Worm (Caenorhabditis elegans) whole organism, L2 larva: ENCODE results near the gene R08C7.1.

Experiments
- C34F6.9 ChIP-seq: fragments of 150-350 bp; optimal IDR thresholded peaks from 2 replicates; lab custom pipeline; 2014; ENCODE audit warnings: missing biosample characterization, missing genetic modification characterization
- F13H6.1 ChIP-seq: sonication (generic microtip); optimal IDR thresholded peaks from 2 replicates; lab custom pipeline; 2016; ENCODE audit warnings: missing genetic modification characterization, missing compliant biosample characterization
- R02D3.7 ChIP-seq: fragments of 150-350 bp; optimal IDR thresholded peaks from 2 replicates; lab custom pipeline; 2014; ENCODE audit warnings: missing biosample characterization, missing genetic modification characterization
- Y55F3AM.14 ChIP-seq: fragments of 200-800 bp; sonication (Bioruptor generic); optimal IDR thresholded peaks from 2 replicates; lab custom pipeline; 2018; ENCODE audit warnings: mild to moderate bottlenecking, missing genetic modification characterization, missing compliant biosample characterization
- ZK546.5 ChIP-seq: sonication (generic microtip); optimal IDR thresholded peaks from 2 replicates; lab custom pipeline; 2017; ENCODE audit warnings: missing biosample characterization, missing genetic modification characterization
- alr-1 ChIP-seq: fragments of 150-350 bp; optimal IDR thresholded peaks from 2 replicates; lab custom pipeline; 2014; ENCODE audit warnings: missing biosample characterization, missing genetic modification characterization
- aly-2 ChIP-seq: fragments of 150-350 bp; optimal IDR thresholded peaks from 2 replicates; lab custom pipeline; 2014; ENCODE audit warnings: missing biosample characterization, missing genetic modification characterization
- ama-1 ChIP-seq: fragments of 150-350 bp; optimal IDR thresholded peaks from 2 replicates; lab custom pipeline; 2018; ENCODE audit warnings: inconsistent platforms
- blmp-1 ChIP-seq: sonication (generic microtip); optimal IDR thresholded peaks from 2 replicates; lab custom pipeline; 2017; ENCODE audit warnings: missing genetic modification characterization, mild to moderate bottlenecking, missing compliant biosample characterization, antibody characterized with exemption, moderate library complexity; ENCODE audit not compliant: insufficient read depth
- ceh-16 ChIP-seq: fragments of 150-350 bp; optimal IDR thresholded peaks from 2 replicates; lab custom pipeline; 2014; ENCODE audit warnings: missing biosample characterization, missing genetic modification characterization
- ceh-82 ChIP-seq: fragments of 150-350 bp; optimal IDR thresholded peaks from 2 replicates; lab custom pipeline; 2014; ENCODE audit warnings: missing biosample characterization, missing genetic modification characterization
- crh-2 ChIP-seq: sonication (generic microtip); optimal IDR thresholded peaks from 2 replicates; lab custom pipeline; 2017; ENCODE audit warnings: missing biosample characterization, missing genetic modification characterization
- dmd-4 ChIP-seq: sonication (generic microtip); optimal IDR thresholded peaks from 2 replicates; lab custom pipeline; 2017; ENCODE audit warnings: missing biosample characterization, missing genetic modification characterization
- egl-27 ChIP-seq: sonication (generic microtip); optimal IDR thresholded peaks from 3 replicates; lab custom pipeline; 2017; ENCODE audit warnings: missing biosample characterization, missing genetic modification reagents, missing genetic modification characterization
- elt-1 ChIP-seq: fragments of 150-350 bp; optimal IDR thresholded peaks from 2 replicates; lab custom pipeline; 2014; ENCODE audit warnings: missing biosample characterization, missing genetic modification characterization
- elt-3 ChIP-seq: sonication (generic microtip); optimal IDR thresholded peaks from 2 replicates; lab custom pipeline; 2017; ENCODE audit warnings: missing biosample characterization, missing genetic modification characterization
- fos-1 ChIP-seq: fragments of 150-350 bp; optimal IDR thresholded peaks from 2 replicates; lab custom pipeline; 2014; ENCODE audit warnings: missing biosample characterization, missing genetic modification characterization
- gmeb-1 ChIP-seq: fragments of 150-350 bp; optimal IDR thresholded peaks from 2 replicates; lab custom pipeline; 2014; ENCODE audit warnings: missing biosample characterization, missing genetic modification characterization
- lin-11 ChIP-seq: fragments of 150-350 bp; sonication (generic microtip); optimal IDR thresholded peaks from 2 replicates; lab custom pipeline; 2014; ENCODE audit warnings: missing biosample characterization, missing genetic modification characterization, inconsistent platforms, mixed read lengths
- lin-13 ChIP-seq: fragments of 150-350 bp; optimal IDR thresholded peaks from 2 replicates; lab custom pipeline; 2014; ENCODE audit warnings: missing biosample characterization, missing genetic modification reagents, missing genetic modification characterization
- lin-39 ChIP-seq: fragments of 150-350 bp; optimal IDR thresholded peaks from 2 replicates; lab custom pipeline; 2014; ENCODE audit warnings: missing biosample characterization, missing genetic modification reagents, missing genetic modification characterization
- lsy-2 ChIP-seq, 2 experiments: fragments of 150-350 bp in 1 of 2; sonication (generic microtip) in 1 of 2; optimal IDR thresholded peaks; 2 replicates each; lab custom pipeline; 2014 to 2017; ENCODE audit warnings: missing biosample characterization in 2 of 2, missing genetic modification characterization in 2 of 2
- mab-5 ChIP-seq: fragments of 150-350 bp; optimal IDR thresholded peaks from 2 replicates; lab custom pipeline; 2014; ENCODE audit warnings: missing biosample characterization, missing genetic modification characterization
- mbf-1 ChIP-seq: sonication (generic microtip); optimal IDR thresholded peaks from 2 replicates; lab custom pipeline; 2017; ENCODE audit warnings: missing biosample characterization, missing genetic modification characterization
- mdl-1 ChIP-seq, 2 experiments: fragments of 150-350 bp in 1 of 2; sonication (generic microtip) in 1 of 2; optimal IDR thresholded peaks; 2 replicates each; lab custom pipeline; 2017; ENCODE audit warnings: missing biosample characterization in 2 of 2, missing genetic modification characterization in 2 of 2
- nhr-10 ChIP-seq: sonication (generic microtip); optimal IDR thresholded peaks from 2 replicates; lab custom pipeline; 2017; ENCODE audit warnings: missing biosample characterization, missing genetic modification characterization
- nhr-11 ChIP-seq: fragments of 150-350 bp; optimal IDR thresholded peaks from 2 replicates; lab custom pipeline; 2014; ENCODE audit warnings: missing biosample characterization, missing genetic modification characterization
- nhr-12 ChIP-seq: fragments of 150-350 bp; optimal IDR thresholded peaks from 2 replicates; lab custom pipeline; 2014; ENCODE audit warnings: missing biosample characterization, missing genetic modification characterization
- nhr-129 ChIP-seq: fragments of 150-350 bp; optimal IDR thresholded peaks from 2 replicates; lab custom pipeline; 2014; ENCODE audit warnings: missing biosample characterization, missing genetic modification characterization
- nhr-21 ChIP-seq: fragments of 150-350 bp; optimal IDR thresholded peaks from 2 replicates; lab custom pipeline; 2014; ENCODE audit warnings: missing biosample characterization, missing genetic modification characterization
- nhr-23 ChIP-seq: fragments of 150-350 bp; optimal IDR thresholded peaks from 2 replicates; lab custom pipeline; 2014; ENCODE audit warnings: missing biosample characterization, missing genetic modification reagents, missing genetic modification characterization
- nhr-237 ChIP-seq: fragments of 150-350 bp; optimal IDR thresholded peaks from 2 replicates; lab custom pipeline; 2014; ENCODE audit warnings: missing biosample characterization, missing genetic modification characterization
- nhr-25 ChIP-seq: fragments of 150-350 bp; sonication (generic microtip); optimal IDR thresholded peaks from 3 replicates; lab custom pipeline; 2014; ENCODE audit warnings: missing biosample characterization, missing genetic modification characterization
- nhr-6 ChIP-seq: fragments of 150-350 bp; optimal IDR thresholded peaks from 2 replicates; lab custom pipeline; 2014; ENCODE audit warnings: missing biosample characterization, missing genetic modification characterization
- nhr-77 ChIP-seq: fragments of 150-350 bp; optimal IDR thresholded peaks from 2 replicates; lab custom pipeline; 2014; ENCODE audit warnings: missing biosample characterization, missing genetic modification characterization
- peb-1 ChIP-seq: fragments of 150-350 bp; optimal IDR thresholded peaks from 2 replicates; lab custom pipeline; 2014; ENCODE audit warnings: missing biosample characterization, missing genetic modification characterization
- sem-4 ChIP-seq: fragments of 150-350 bp; optimal IDR thresholded peaks from 2 replicates; lab custom pipeline; 2014; ENCODE audit warnings: missing biosample characterization, missing genetic modification reagents, missing genetic modification characterization
- skn-1 ChIP-seq: sonication (generic microtip); optimal IDR thresholded peaks from 2 replicates; lab custom pipeline; 2017; ENCODE audit warnings: missing biosample characterization, missing genetic modification characterization
- sma-3 ChIP-seq: sonication (generic microtip); optimal IDR thresholded peaks from 2 replicates; lab custom pipeline; 2016; ENCODE audit warnings: missing genetic modification reagents, missing genetic modification characterization, missing compliant biosample characterization
- sma-9 ChIP-seq, 2 experiments: fragments of 150-350 bp in 1 of 2; sonication (generic microtip) in 1 of 2; optimal IDR thresholded peaks; 2 replicates each; lab custom pipeline; 2014 to 2016; ENCODE audit warnings: missing genetic modification characterization in 2 of 2, mild to moderate bottlenecking in 1 of 2, missing biosample characterization in 1 of 2, missing compliant biosample characterization in 1 of 2, missing genetic modification reagents in 1 of 2, moderate library complexity in 1 of 2
- snpc-4 ChIP-seq: fragments of 150-350 bp; optimal IDR thresholded peaks from 2 replicates; lab custom pipeline; 2014; ENCODE audit warnings: missing biosample characterization, missing genetic modification characterization
- unc-39 ChIP-seq: fragments of 150-350 bp; optimal IDR thresholded peaks from 2 replicates; lab custom pipeline; 2014; ENCODE audit warnings: missing biosample characterization, missing genetic modification characterization
- unc-55 ChIP-seq: fragments of 150-350 bp; sonication (generic microtip); optimal IDR thresholded peaks from 3 replicates; lab custom pipeline; 2014; ENCODE audit warnings: missing biosample characterization, missing genetic modification reagents, missing genetic modification characterization
- unc-62 ChIP-seq: fragments of 150-350 bp; optimal IDR thresholded peaks from 2 replicates; lab custom pipeline; 2014; ENCODE audit warnings: missing biosample characterization, missing genetic modification reagents, missing genetic modification characterization
- zag-1 ChIP-seq: fragments of 150-350 bp; optimal IDR thresholded peaks from 2 replicates; lab custom pipeline; 2014; ENCODE audit warnings: missing biosample characterization, missing genetic modification characterization
- ztf-1 ChIP-seq: fragments of 200-800 bp; sonication (Bioruptor generic); conservative IDR thresholded peaks from 2 replicates; pipeline ENCODE4 v1.3.6; 2022; ENCODE audit warnings: missing genetic modification characterization, missing compliant biosample characterization
- ztf-11 ChIP-seq: sonication (generic microtip); optimal IDR thresholded peaks from 2 replicates; lab custom pipeline; 2017; ENCODE audit warnings: missing biosample characterization, missing genetic modification characterization
- ztf-4 ChIP-seq: fragments of 150-350 bp; optimal IDR thresholded peaks from 2 replicates; lab custom pipeline; 2014; ENCODE audit warnings: missing biosample characterization, missing genetic modification characterization

R08C7.1 gene

DNA sequence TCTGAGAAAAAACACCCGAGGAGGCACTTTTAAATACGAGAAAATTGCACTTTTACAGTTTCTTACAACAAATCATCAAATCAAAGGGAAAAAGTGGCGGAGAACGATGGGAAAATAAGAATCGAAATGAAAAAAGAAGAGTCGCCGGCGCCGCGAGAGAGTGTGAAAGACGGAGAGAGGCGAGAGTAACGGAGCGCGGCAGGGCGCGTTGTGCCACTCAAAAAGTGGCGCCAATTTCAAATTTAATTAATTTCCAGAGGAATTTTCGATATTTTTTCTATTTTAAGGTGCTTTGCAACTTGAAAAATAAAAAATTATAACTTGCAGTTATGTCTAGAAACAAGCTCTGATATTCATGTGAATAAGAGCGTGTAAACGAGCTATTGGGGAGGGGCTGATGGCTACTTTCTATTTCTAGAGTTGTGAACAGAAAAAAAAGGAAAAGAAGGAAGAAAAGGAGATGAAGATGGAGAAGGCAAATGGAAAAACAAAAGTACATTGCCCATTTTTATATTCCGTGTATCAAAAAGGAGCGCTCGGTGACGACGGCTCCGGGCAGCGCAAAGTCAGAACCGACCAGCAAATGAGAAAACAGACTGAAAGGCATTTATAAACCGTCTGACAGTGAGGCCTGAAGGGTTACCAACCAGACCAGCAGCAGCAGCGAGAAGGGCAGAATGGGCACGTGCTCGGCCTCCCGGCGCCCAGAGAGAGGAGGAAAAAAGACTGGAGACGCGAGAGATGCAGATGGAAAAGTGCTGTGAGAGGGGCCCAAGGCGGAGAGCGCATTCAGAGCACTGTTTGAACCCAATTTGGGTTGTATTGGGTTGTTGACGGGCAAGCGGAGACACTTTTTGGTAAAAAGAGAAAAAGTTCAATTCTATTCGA is 19.5 kb downstream of the R08C7.1 start (continued):
- TF ChIP-seq peb-1 (tag; lab: Kevin White, UChicago) (no peak), aly-2 (tag; lab: Kevin White, UChicago) (no peak), sma-3 (GFP tag; lab: Kevin White, UChicago) (peak; percentile 5), dmd-4 (tag; lab: Kevin White, UChicago) (no peak), nhr-6 (tag; lab: Kevin White, UChicago) (no peak), crh-2 (tag; lab: Kevin White, UChicago) (no peak), C34F6.9 (no peak), sem-4 (no peak), nhr-129 (tag; lab: Kevin White, UChicago) (peak; percentile 69), ztf-4 (tag; lab: Kevin White, UChicago) (no peak)

DNA sequence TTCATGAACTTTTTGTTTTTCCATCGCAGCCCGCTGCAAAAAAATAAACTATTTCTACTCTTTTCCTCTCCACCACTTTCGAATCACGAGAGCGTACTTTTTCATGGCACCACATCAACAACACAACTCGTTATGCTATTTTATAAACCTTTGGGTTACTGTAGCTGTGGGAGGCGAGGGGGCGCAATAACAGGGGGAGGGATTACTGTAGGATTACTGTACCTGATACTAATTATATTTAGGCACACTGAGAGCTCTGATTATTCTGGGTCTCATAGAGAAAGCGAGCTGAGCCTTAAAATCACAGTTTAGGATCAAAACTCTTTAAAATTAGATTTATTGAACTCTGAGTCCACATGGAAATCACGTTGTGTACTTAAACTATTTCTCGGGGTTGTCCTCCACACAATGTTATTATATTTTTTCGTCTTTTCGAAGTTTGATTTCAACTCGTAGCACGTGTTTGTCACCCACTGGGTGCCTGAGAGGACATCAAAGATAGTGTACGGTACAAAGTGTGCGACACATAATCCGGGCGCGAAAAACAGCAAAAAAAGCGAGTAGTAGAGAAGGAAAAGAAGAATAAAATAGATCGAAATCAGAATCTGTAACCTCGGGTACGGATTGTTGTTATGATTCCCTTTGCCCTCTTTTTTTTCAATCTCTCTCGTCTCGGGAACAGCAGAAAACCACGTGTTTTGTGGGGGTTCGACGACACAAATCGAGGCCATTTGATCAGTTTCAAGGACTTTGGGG is 20.9 kb downstream of the R08C7.1 start:
- TF ChIP-seq C34F6.9: no peak
- TF ChIP-seq fos-1: no peak
- TF ChIP-seq snpc-4: no peak
- TF ChIP-seq nhr-129 (tag; lab: Kevin White, UChicago): peak; percentile 69
- TF ChIP-seq nhr-10: no peak
- no peak for TF ChIP-seq R02D3.7
- TF ChIP-seq sem-4: no peak
- peak; percentile 10 for TF ChIP-seq ztf-4 (tag; lab: Kevin White, UChicago)
- TF ChIP-seq ZK546.5 (tag; lab: Kevin White, UChicago): no peak
- no peak for TF ChIP-seq nhr-11 (tag; lab: Kevin White, UChicago)
- no peak for TF ChIP-seq elt-3 (tag; lab: Kevin White, UChicago)
- TF ChIP-seq nhr-21 (tag; lab: Kevin White, UChicago): peak; percentile 69
- TF ChIP-seq aly-2 (tag; lab: Kevin White, UChicago): no peak
- TF ChIP-seq alr-1: no peak
- TF ChIP-seq ztf-11 (tag; lab: Kevin White, UChicago): no peak
- TF ChIP-seq unc-55 (GFP tag; lab: Kevin White, UChicago): no peak
- TF ChIP-seq elt-1 (tag; lab: Kevin White, UChicago): no peak
- no peak for TF ChIP-seq ceh-82 (tag; lab: Kevin White, UChicago)
- no peak for TF ChIP-seq ama-1
- TF ChIP-seq sma-3 (GFP tag; lab: Kevin White, UChicago): peak; percentile 55
- no peak for TF ChIP-seq mbf-1 (tag; lab: Kevin White, UChicago)
- no peak for TF ChIP-seq lin-11 (tag; lab: Kevin White, UChicago)
- peak; percentile 46 for TF ChIP-seq crh-2 (tag; lab: Kevin White, UChicago)
- TF ChIP-seq peb-1 (tag; lab: Kevin White, UChicago): no peak
- TF ChIP-seq ztf-1 (GFP tag; lab: Robert Waterston, UW): no peak
- TF ChIP-seq nhr-23: no peak
- peak in 1 of 2 experiments; percentile 17 for TF ChIP-seq lsy-2 (tag; optimal IDR thresholded peaks at IDR 0.05; lab: Kevin White, UChicago)
- TF ChIP-seq egl-27: peak; percentile 2
- no peak for TF ChIP-seq nhr-12 (tag; lab: Kevin White, UChicago)
- TF ChIP-seq blmp-1: peak; percentile 60
- TF ChIP-seq F13H6.1 (tag; lab: Kevin White, UChicago): peak; percentile 43
- peak; percentile 81 for TF ChIP-seq nhr-25
- TF ChIP-seq zag-1 (tag; lab: Kevin White, UChicago): no peak
- TF ChIP-seq Y55F3AM.14 (GFP tag; lab: Kevin White, UChicago): no peak
- peak; percentile 38 for TF ChIP-seq nhr-6 (tag; lab: Kevin White, UChicago)
- TF ChIP-seq unc-62 (GFP tag; lab: Kevin White, UChicago): no peak
- no peak for TF ChIP-seq nhr-77 (tag; lab: Kevin White, UChicago)
- peak; percentile 81 for TF ChIP-seq sma-9 (GFP tag; optimal IDR thresholded peaks at IDR 0.05; lab: Kevin White, UChicago)
- TF ChIP-seq sma-9 (tag; optimal IDR thresholded peaks at IDR 0.05; lab: Kevin White, UChicago): no peak
- no peak for TF ChIP-seq skn-1 (tag; lab: Kevin White, UChicago)
- no peak for TF ChIP-seq lin-39 (tag; lab: Kevin White, UChicago)
- TF ChIP-seq dmd-4 (tag; lab: Kevin White, UChicago): no peak
- TF ChIP-seq gmeb-1 (tag; lab: Kevin White, UChicago): peak; percentile 64
- TF ChIP-seq ceh-16 (tag; lab: Kevin White, UChicago): no peak
- TF ChIP-seq lin-13 (GFP tag; lab: Kevin White, UChicago): no peak
- TF ChIP-seq mdl-1 (tag; optimal IDR thresholded peaks at IDR 0.05; lab: Kevin White, UChicago): peak; percentile 52
- no peak for TF ChIP-seq unc-39 (tag; lab: Kevin White, UChicago)
- no peak for TF ChIP-seq nhr-237
- TF ChIP-seq mab-5: no peak
